Worm (Caenorhabditis elegans): ENCODE results near the gene daf-10.
"Not testable (repeated sequence)": the region's sequence is repeated elsewhere in the genome, so short reads cannot be mapped to it uniquely, and the experiment has no call there.

Gene daf-10

ce11 chrIV:9146111-9146510, at the start of gene daf-10:
Gene daf-10, minus strand, starts transcription at chrIV:9146211.
- no peak for TF ChIP-seq unc-62 (GFP tag; optimal IDR thresholded peaks at IDR 0.05)

ce11 chrIV:9194524-9194923, 48.5 kb upstream of the daf-10 start, which contains the start of gene C46C2.7:
Gene C46C2.7, plus strand, starts transcription at chrIV:9194824.
- TF ChIP-seq unc-62 (GFP tag; optimal IDR thresholded peaks at IDR 0.05), result not testable (repeated sequence)

ce11 chrIV:9192522-9192921, 46.5 kb upstream of the daf-10 start, which contains the start of gene C46C2.5:
Gene C46C2.5, minus strand, starts transcription at chrIV:9192622.
- TF ChIP-seq unc-62 (GFP tag; optimal IDR thresholded peaks at IDR 0.05), result no peak

ce11 chrIV:9191183-9191582, 45.2 kb upstream of the daf-10 start:
- TF ChIP-seq unc-62 (GFP tag; optimal IDR thresholded peaks at IDR 0.05), result no peak

ce11 chrIV:9184547-9184946, 38.5 kb upstream of the daf-10 start, which contains the start of gene C07C7.1:
Gene C07C7.1, plus strand, starts transcription at chrIV:9184847.
- TF ChIP-seq unc-62 (GFP tag; optimal IDR thresholded peaks at IDR 0.05), result no peak

ce11 chrIV:9169764-9170163, 23.8 kb upstream of the daf-10 start:
- no peak for TF ChIP-seq unc-62 (GFP tag; optimal IDR thresholded peaks at IDR 0.05)

ce11 chrIV:9165681-9166080, 19.7 kb upstream of the daf-10 start, which contains the start of gene C07C7.3:
Gene C07C7.3, plus strand, starts transcription at chrIV:9166051.
- TF ChIP-seq unc-62 (GFP tag; optimal IDR thresholded peaks at IDR 0.05), result no peak

ce11 chrIV:9165027-9165426, 19.0 kb upstream of the daf-10 start, which contains the start of gene pcp-2:
Gene pcp-2, minus strand, starts transcription at chrIV:9165127.
- no peak for TF ChIP-seq unc-62 (GFP tag; optimal IDR thresholded peaks at IDR 0.05)

ce11 chrIV:9159863-9160262, 13.9 kb upstream of the daf-10 start:
- no peak for TF ChIP-seq unc-62 (GFP tag; optimal IDR thresholded peaks at IDR 0.05)

ce11 chrIV:9158969-9159800, 13.2 kb upstream of the daf-10 start, which contains the start of gene pcp-3:
Gene pcp-3, minus strand, starts transcription at chrIV:9159019.
- no peak for TF ChIP-seq unc-62 (GFP tag; optimal IDR thresholded peaks at IDR 0.05)

ce11 chrIV:9154263-9154662, 8.3 kb upstream of the daf-10 start, which contains the start of gene F23B2.10:
Gene F23B2.10, minus strand, starts transcription at chrIV:9154363.
- TF ChIP-seq unc-62 (GFP tag; optimal IDR thresholded peaks at IDR 0.05), result no peak

ce11 chrIV:9150175-9150574, 4.2 kb upstream of the daf-10 start, which contains the start of gene F23B2.7:
Gene F23B2.7, plus strand, starts transcription at chrIV:9150475.
- no peak for TF ChIP-seq unc-62 (GFP tag; optimal IDR thresholded peaks at IDR 0.05)

ce11 chrIV:9146819-9147518, 958 bp upstream of the daf-10 start, which contains the start of the genes rpb-12 and aly-2:
Gene rpb-12, minus strand, starts transcription at chrIV:9146869.
Gene aly-2, plus strand, starts transcription at chrIV:9147468.
- no peak for TF ChIP-seq unc-62 (GFP tag; optimal IDR thresholded peaks at IDR 0.05)

ce11 chrIV:9144405-9144804, 1.6 kb downstream of the daf-10 start, which contains the start of gene flp-1:
Gene flp-1, plus strand, starts transcription at chrIV:9144705.
- no peak for TF ChIP-seq unc-62 (GFP tag; optimal IDR thresholded peaks at IDR 0.05)

ce11 chrIV:9140172-9140805, 5.7 kb downstream of the daf-10 start:
- no peak for TF ChIP-seq unc-62 (GFP tag; optimal IDR thresholded peaks at IDR 0.05)

ce11 chrIV:9135377-9135776, 10.6 kb downstream of the daf-10 start, which contains the start of gene delm-1:
Gene delm-1, minus strand, starts transcription at chrIV:9135477.
- TF ChIP-seq unc-62 (GFP tag; optimal IDR thresholded peaks at IDR 0.05), result no peak
